Worm (Caenorhabditis elegans): ENCODE results near the gene npr-41.

- no peak for TF ChIP-seq ztf-23 (GFP tag; IDR thresholded peaks at IDR 0.05)
- TF ChIP-seq ztf-29 (GFP tag; IDR thresholded peaks at IDR 0.05): no peak
- TF ChIP-seq ref-1 (GFP tag; conservative IDR thresholded peaks at IDR 0.05): no peak
- no peak for TF ChIP-seq flt-1 (GFP tag; IDR thresholded peaks at IDR 0.05)
These were observed 23.7 kb upstream of the npr-41 start, which contains the start of gene ttr-18 for ce11 chrII:11486698-11487234.
